Fruit fly (Drosophila melanogaster) whole organism, prepupa: Measurements from ENCODE around the gene Hr38.

Source experiments
- CG10631 ChIP-seq: fragments of 200-800 bp; sonication (Bioruptor generic); optimal IDR thresholded peaks from 2 replicates; lab custom pipeline; 2016; ENCODE audit warnings: missing biosample characterization, missing genetic modification characterization
- CG10669 ChIP-seq: fragments of 200-800 bp; sonication (Bioruptor generic); optimal IDR thresholded peaks from 3 replicates; lab custom pipeline; 2018; ENCODE audit warnings: missing biosample characterization, mild to moderate bottlenecking, missing genetic modification characterization, moderate library complexity
- CG11294 ChIP-seq: fragments of 200-800 bp; sonication (Bioruptor generic); IDR thresholded peaks from 2 replicates; pipeline ENCODE4 v1.3.6; 2022; ENCODE audit warnings: missing biosample characterization, missing genetic modification characterization
- CG11762 ChIP-seq: fragments of 200-800 bp; sonication (Bioruptor generic); optimal IDR thresholded peaks from 3 replicates; lab custom pipeline; 2016; ENCODE audit warnings: missing biosample characterization, missing genetic modification characterization; ENCODE audit not compliant: insufficient read depth
- CG15336 ChIP-seq: fragments of 200-800 bp; sonication (Bioruptor generic); IDR thresholded peaks from 2 replicates; pipeline ENCODE4 v1.3.6; 2022; ENCODE audit warnings: missing biosample characterization, missing genetic modification characterization
- CG1621 ChIP-seq: fragments of 200-800 bp; sonication (Bioruptor generic); optimal IDR thresholded peaks from 3 replicates; lab custom pipeline; 2018; ENCODE audit warnings: missing biosample characterization, mild to moderate bottlenecking, missing genetic modification characterization
- CG16779 ChIP-seq: fragments of 200-800 bp; sonication (Bioruptor generic); optimal IDR thresholded peaks from 3 replicates; lab custom pipeline; 2017; ENCODE audit warnings: missing biosample characterization, mild to moderate bottlenecking, missing genetic modification characterization
- CG3032 ChIP-seq: fragments of 200-800 bp; optimal IDR thresholded peaks from 2 replicates; lab custom pipeline; 2019; ENCODE audit warnings: missing biosample characterization, mild to moderate bottlenecking, missing genetic modification characterization, moderate library complexity
- CG31627 ChIP-seq: fragments of 200-800 bp; sonication (Bioruptor generic); optimal IDR thresholded peaks from 3 replicates; lab custom pipeline; 2016; ENCODE audit warnings: missing biosample characterization, missing genetic modification characterization
- CG32006 ChIP-seq: fragments of 200-800 bp; sonication (Bioruptor generic); optimal IDR thresholded peaks from 3 replicates; lab custom pipeline; 2017; ENCODE audit warnings: missing biosample characterization, mild to moderate bottlenecking, missing genetic modification characterization
- CG34406 ChIP-seq: fragments of 200-800 bp; sonication (Bioruptor generic); optimal IDR thresholded peaks from 3 replicates; lab custom pipeline; 2016; ENCODE audit warnings: missing biosample characterization, missing genetic modification characterization
- CG6163 ChIP-seq: fragments of 200-800 bp; sonication (Bioruptor generic); IDR thresholded peaks from 3 replicates; pipeline ENCODE4 v1.3.6; 2022; ENCODE audit warnings: missing biosample characterization, missing genetic modification characterization
- CG6276 ChIP-seq: fragments of 200-800 bp; sonication (Bioruptor generic); optimal IDR thresholded peaks from 2 replicates; lab custom pipeline; 2017; ENCODE audit warnings: missing biosample characterization, mild to moderate bottlenecking, missing genetic modification characterization
- CG6792 ChIP-seq: fragments of 200-800 bp; sonication (Bioruptor generic); optimal IDR thresholded peaks from 3 replicates; lab custom pipeline; 2016; ENCODE audit warnings: missing biosample characterization, missing genetic modification characterization
- CG6854 ChIP-seq: fragments of 200-800 bp; sonication (Bioruptor generic); optimal IDR thresholded peaks from 2 replicates; lab custom pipeline; 2017; ENCODE audit warnings: missing biosample characterization, mild to moderate bottlenecking, missing genetic modification characterization
- CG7368 ChIP-seq: fragments of 200-800 bp; sonication (Bioruptor generic); optimal IDR thresholded peaks from 3 replicates; lab custom pipeline; 2016; ENCODE audit warnings: missing biosample characterization, missing genetic modification characterization
- CG8119 ChIP-seq: fragments of 200-800 bp; sonication (Bioruptor generic); IDR thresholded peaks from 3 replicates; pipeline ENCODE4 v1.3.6; 2022; ENCODE audit warnings: missing biosample characterization, missing genetic modification characterization
- CG8319 ChIP-seq: fragments of 200-800 bp; sonication (Bioruptor generic); optimal IDR thresholded peaks from 3 replicates; lab custom pipeline; 2016; ENCODE audit warnings: missing biosample characterization, missing genetic modification characterization
- CG8632 ChIP-seq: fragments of 200-800 bp; sonication (Bioruptor generic); optimal IDR thresholded peaks from 3 replicates; lab custom pipeline; 2016; ENCODE audit warnings: missing biosample characterization, missing genetic modification characterization
- CG9139 ChIP-seq: fragments of 200-800 bp; sonication (Bioruptor generic); optimal IDR thresholded peaks from 3 replicates; lab custom pipeline; 2017; ENCODE audit warnings: missing biosample characterization, mild to moderate bottlenecking, missing genetic modification characterization
- Eip75B ChIP-seq: fragments of 200-800 bp; sonication (Bioruptor generic); optimal IDR thresholded peaks from 3 replicates; lab custom pipeline; 2016; ENCODE audit warnings: missing biosample characterization, missing genetic modification characterization
- Eip78C ChIP-seq: fragments of 200-800 bp; sonication (Bioruptor generic); peaks from one replicate; lab custom pipeline; 2016; ENCODE audit warnings: missing biosample characterization, missing genetic modification characterization
- Eip93F ChIP-seq: fragments of 200-800 bp; sonication (Bioruptor generic); optimal IDR thresholded peaks from 2 replicates; lab custom pipeline; 2016; ENCODE audit warnings: missing biosample characterization, mild to moderate bottlenecking, missing genetic modification characterization
- Ets21C ChIP-seq: fragments of 200-800 bp; sonication (Bioruptor generic); optimal IDR thresholded peaks from 3 replicates; lab custom pipeline; 2016; ENCODE audit warnings: missing biosample characterization, missing genetic modification characterization
- Ets96B ChIP-seq: fragments of 200-800 bp; optimal IDR thresholded peaks from 2 replicates; lab custom pipeline; 2019; ENCODE audit warnings: missing biosample characterization, mild to moderate bottlenecking, missing genetic modification characterization, moderate library complexity
- Gug ChIP-seq: fragments of 200-800 bp; sonication (Bioruptor generic); IDR thresholded peaks from 2 replicates; pipeline ENCODE4 v1.3.6; 2022; ENCODE audit warnings: missing biosample characterization, missing genetic modification characterization
- Hr38 ChIP-seq: sonication (Bioruptor generic); optimal IDR thresholded peaks from 2 replicates; lab custom pipeline; 2016; ENCODE audit warnings: missing biosample characterization, missing genetic modification characterization
- Hr4 ChIP-seq: fragments of 200-800 bp; sonication (Bioruptor generic); optimal IDR thresholded peaks from 3 replicates; lab custom pipeline; 2016; ENCODE audit warnings: missing biosample characterization, missing genetic modification characterization
- Lpt ChIP-seq: fragments of 200-800 bp; sonication (Bioruptor generic); optimal IDR thresholded peaks from 3 replicates; lab custom pipeline; 2016; ENCODE audit warnings: missing biosample characterization, missing genetic modification characterization
- Met ChIP-seq: fragments of 200-800 bp; sonication (Bioruptor generic); optimal IDR thresholded peaks from 3 replicates; lab custom pipeline; 2016; ENCODE audit warnings: missing biosample characterization, missing genetic modification characterization
- OdsH ChIP-seq: fragments of 200-800 bp; sonication (Bioruptor generic); optimal IDR thresholded peaks from 3 replicates; lab custom pipeline; 2016; ENCODE audit warnings: missing biosample characterization, missing genetic modification characterization
- Smox ChIP-seq: fragments of 200-800 bp; sonication (Bioruptor generic); optimal IDR thresholded peaks from 3 replicates; lab custom pipeline; 2016; ENCODE audit warnings: missing biosample characterization, missing genetic modification characterization
- Sox102F ChIP-seq: fragments of 200-800 bp; sonication (Bioruptor generic); optimal IDR thresholded peaks from 2 replicates; lab custom pipeline; 2016; ENCODE audit warnings: missing biosample characterization, mild to moderate bottlenecking, missing genetic modification characterization
- Sox15 ChIP-seq: fragments of 200-800 bp; sonication (Bioruptor generic); optimal IDR thresholded peaks from 3 replicates; lab custom pipeline; 2016; ENCODE audit warnings: missing biosample characterization, missing genetic modification characterization
- achi ChIP-seq: fragments of 200-800 bp; sonication (Bioruptor generic); optimal IDR thresholded peaks from 3 replicates; lab custom pipeline; 2016; ENCODE audit warnings: missing biosample characterization, missing genetic modification characterization
- acj6 ChIP-seq: fragments of 200-800 bp; sonication (Bioruptor generic); optimal IDR thresholded peaks from 3 replicates; lab custom pipeline; 2016; ENCODE audit warnings: missing biosample characterization, missing genetic modification characterization
- cyc ChIP-seq: fragments of 200-800 bp; sonication (Bioruptor generic); optimal IDR thresholded peaks from 3 replicates; lab custom pipeline; 2016; ENCODE audit warnings: missing biosample characterization, missing genetic modification characterization
- dac ChIP-seq: fragments of 200-800 bp; sonication (Bioruptor generic); optimal IDR thresholded peaks from 2 replicates; lab custom pipeline; 2017; ENCODE audit warnings: missing biosample characterization, mild to moderate bottlenecking, missing genetic modification characterization
- eg ChIP-seq: fragments of 200-800 bp; sonication (Bioruptor generic); IDR thresholded peaks from 3 replicates; pipeline ENCODE4 v1.3.6; 2022; ENCODE audit warnings: missing biosample characterization, missing genetic modification characterization
- fd85E ChIP-seq: fragments of 200-800 bp; sonication (Bioruptor generic); optimal IDR thresholded peaks from 3 replicates; lab custom pipeline; 2016; ENCODE audit warnings: missing biosample characterization, missing genetic modification characterization
- fkh ChIP-seq: fragments of 200-800 bp; sonication (Bioruptor generic); optimal IDR thresholded peaks from 3 replicates; lab custom pipeline; 2017; ENCODE audit warnings: missing biosample characterization, mild to moderate bottlenecking, missing genetic modification characterization, moderate library complexity
- lz ChIP-seq: fragments of 200-800 bp; sonication (Bioruptor generic); optimal IDR thresholded peaks from 3 replicates; lab custom pipeline; 2016; ENCODE audit warnings: missing biosample characterization, missing genetic modification characterization
- salr ChIP-seq, 2 experiments: fragments of 200-800 bp; sonication (Bioruptor generic); optimal IDR thresholded peaks; 3 replicates each; lab custom pipeline; 2016 to 2018; ENCODE audit warnings: missing biosample characterization in 2 of 2, missing genetic modification characterization in 2 of 2, mild to moderate bottlenecking in 1 of 2
- spab ChIP-seq: fragments of 200-800 bp; sonication (Bioruptor generic); optimal IDR thresholded peaks from 2 replicates; lab custom pipeline; 2017; ENCODE audit warnings: missing biosample characterization, mild to moderate bottlenecking, missing genetic modification characterization, missing genetic modification reagents
- ss ChIP-seq, 2 experiments: fragments of 200-800 bp; sonication (Bioruptor generic); optimal IDR thresholded peaks; 2 replicates in 1 of 2; 3 replicates in 1 of 2; lab custom pipeline; 2017 to 2018; ENCODE audit warnings: mild to moderate bottlenecking in 2 of 2, missing biosample characterization in 2 of 2, missing genetic modification characterization in 2 of 2, moderate library complexity in 1 of 2
- vri ChIP-seq: fragments of 200-800 bp; sonication (Bioruptor generic); optimal IDR thresholded peaks from 3 replicates; lab custom pipeline; 2016; ENCODE audit warnings: missing biosample characterization, mild to moderate bottlenecking, missing genetic modification characterization

Hr38 gene

dm6 chr2L:20758188-20758846 is 43.9 kb upstream of the Hr38 start (continued):
- TF ChIP-seq eg (GFP tag; lab: Robert Waterston, UW) (peak; percentile 84), fkh (peak; percentile 69), OdsH (GFP tag; lab: Kevin White, UChicago) (no peak), CG15336 (GFP tag; lab: Robert Waterston, UW) (peak; percentile 55; the same call in 1 of the 2 replicates), CG9139 (no peak), CG8119 (GFP tag; lab: Robert Waterston, UW) (peak; percentile 56; the same call in 1 of the 3 replicates)

dm6 chr2L:20757808-20758187 is 43.4 kb upstream of the Hr38 start, which contains the start of the genes Rhau and dia:
Rhau (minus strand) TSS chr2L:20757985.
dia (plus strand) TSS chr2L:20758144.
- peak; percentile 10 for TF ChIP-seq acj6
- no peak for TF ChIP-seq Sox102F
- no peak for TF ChIP-seq salr (GFP tag; optimal IDR thresholded peaks at IDR 0.05; lab: Kevin White, UChicago)
- peak; percentile 38 for TF ChIP-seq Eip78C (GFP tag; lab: Kevin White, UChicago)
- peak; percentile 58 for TF ChIP-seq Eip93F

DNA sequence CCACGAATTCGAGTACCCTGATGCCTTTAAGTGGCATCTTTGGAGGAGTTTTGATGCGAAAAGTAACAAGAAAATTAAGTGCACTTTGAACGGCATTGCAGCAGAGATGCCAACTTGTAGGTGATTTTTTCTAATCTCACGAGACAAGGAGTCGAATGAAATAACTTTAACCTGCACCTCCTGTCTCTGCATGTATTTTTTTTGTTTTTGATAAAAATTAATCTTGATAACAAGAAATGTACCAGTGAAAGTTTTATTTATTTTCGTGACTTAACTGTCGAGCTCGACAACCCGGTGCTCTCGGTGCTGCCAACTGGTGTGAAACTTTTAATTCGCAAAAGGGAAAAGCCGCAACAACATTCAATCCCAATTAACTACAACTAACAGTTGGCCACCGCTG is 37.8 kb upstream of the Hr38 start, which contains the start of the genes Amacr and Ns4:
TSS of gene Amacr (minus strand) at position 182 of the 400 bp plus-strand sequence.
TSS of gene Ns4 (plus strand) at position 317 of the 400 bp plus-strand sequence.
- peak; percentile 21 for TF ChIP-seq Sox15 (GFP tag; lab: Kevin White, UChicago)
- peak; percentile 44 for TF ChIP-seq CG1621 (tag; lab: Kevin White, UChicago)
- TF ChIP-seq lz: peak; percentile 58
- no peak for TF ChIP-seq fd85E
- no peak for TF ChIP-seq CG10669 (GFP tag; lab: Kevin White, UChicago)
- TF ChIP-seq CG7368 (GFP tag; lab: Kevin White, UChicago): peak; percentile 43
- no peak for TF ChIP-seq Eip75B (GFP tag; lab: Kevin White, UChicago)
- TF ChIP-seq Lpt (GFP tag; lab: Kevin White, UChicago): peak; percentile 52
- no peak for TF ChIP-seq vri (GFP tag; lab: Kevin White, UChicago)
- TF ChIP-seq eg (GFP tag; lab: Robert Waterston, UW): peak; percentile 78
- peak; percentile 26 for TF ChIP-seq CG8319
- no peak for TF ChIP-seq Sox102F
- TF ChIP-seq CG32006 (GFP tag; lab: Kevin White, UChicago): peak; percentile 76
- TF ChIP-seq CG15336 (GFP tag; lab: Robert Waterston, UW): peak; percentile 59
- TF ChIP-seq cyc: peak; percentile 67
- TF ChIP-seq CG9139: peak; percentile 18
- no peak for TF ChIP-seq fkh
- TF ChIP-seq CG6854 (GFP tag; lab: Kevin White, UChicago): peak; percentile 72
- no peak for TF ChIP-seq spab (GFP tag; lab: Kevin White, UChicago)
- TF ChIP-seq CG16779: peak; percentile 46
- peak; percentile 82 for TF ChIP-seq Hr4 (GFP tag; lab: Kevin White, UChicago)
- TF ChIP-seq CG31627 (GFP tag; lab: Kevin White, UChicago): peak; percentile 80
- no peak for TF ChIP-seq CG10631 (GFP tag; lab: Kevin White, UChicago)
- peak; percentile 67 for TF ChIP-seq achi (GFP tag; lab: Kevin White, UChicago)
- TF ChIP-seq CG6276 (GFP tag; lab: Kevin White, UChicago): peak; percentile 70
- TF ChIP-seq CG3032 (tag; lab: Kevin White, UChicago): peak; percentile 54
- peak; percentile 75 to 79 for TF ChIP-seq ss (GFP tag; optimal IDR thresholded peaks at IDR 0.05; lab: Kevin White, UChicago)
- peak; percentile 51 for TF ChIP-seq CG11762 (GFP tag; lab: Kevin White, UChicago)
- peak; percentile 70 for TF ChIP-seq CG8119 (GFP tag; lab: Robert Waterston, UW)
- no peak for TF ChIP-seq Ets21C
- peak; percentile 56 for TF ChIP-seq Ets96B (tag; lab: Kevin White, UChicago)
- peak; percentile 56 for TF ChIP-seq CG8632 (GFP tag; lab: Kevin White, UChicago)
- no peak for TF ChIP-seq Eip78C (GFP tag; lab: Kevin White, UChicago)
- TF ChIP-seq OdsH (GFP tag; lab: Kevin White, UChicago): no peak
- peak; percentile 50 for TF ChIP-seq CG6792 (GFP tag; lab: Kevin White, UChicago)
- no peak for TF ChIP-seq Hr38 (GFP tag; lab: Kevin White, UChicago)
- TF ChIP-seq Met (GFP tag; lab: Kevin White, UChicago): no peak
- peak; percentile 52 for TF ChIP-seq CG34406 (GFP tag; lab: Kevin White, UChicago)
- peak; percentile 67 for TF ChIP-seq dac
- 0 out of 2 replicates have a peak, but pooled peaks have one; percentile 11 for TF ChIP-seq CG11294
- peak; percentile 62; the same call in 1 of the 2 replicates for TF ChIP-seq Gug (GFP tag; lab: Robert Waterston, UW)
- TF ChIP-seq Smox (GFP tag; lab: Kevin White, UChicago): no peak
- TF ChIP-seq CG6163: peak; percentile 74
